Fruit fly (Drosophila melanogaster) whole organism, adult: ENCODE data around the gene CG14259.

Source experiments
- CG11617 ChIP-seq: fragments of 200-800 bp; sonication (Bioruptor generic); optimal IDR thresholded peaks from 2 replicates; lab custom pipeline; 2017; ENCODE audit warnings: mild to moderate bottlenecking, missing biosample characterization, missing genetic modification reagents, missing genetic modification characterization
- CG12768 ChIP-seq: fragments of 200-800 bp; sonication (Bioruptor generic); optimal IDR thresholded peaks from 2 replicates; lab custom pipeline; 2017; ENCODE audit warnings: missing biosample characterization, missing genetic modification characterization, mild to moderate bottlenecking, moderate library complexity, missing genetic modification reagents
- CG14711 ChIP-seq: fragments of 200-800 bp; sonication (Bioruptor generic); optimal IDR thresholded peaks from 2 replicates; lab custom pipeline; 2018; ENCODE audit warnings: missing biosample characterization, mild to moderate bottlenecking, missing genetic modification characterization, moderate library complexity
- CG1620 ChIP-seq: fragments of 200-800 bp; sonication (Bioruptor generic); optimal IDR thresholded peaks from 2 replicates; lab custom pipeline; 2016; ENCODE audit warnings: missing biosample characterization, missing genetic modification characterization
- CG33017 ChIP-seq: fragments of 200-800 bp; sonication (Bioruptor generic); optimal IDR thresholded peaks from 2 replicates; lab custom pipeline; 2018; ENCODE audit warnings: missing biosample characterization, mild to moderate bottlenecking, missing genetic modification characterization, moderate library complexity
- CG5204 ChIP-seq: fragments of 200-800 bp; sonication (Bioruptor generic); optimal IDR thresholded peaks from 2 replicates; lab custom pipeline; 2016; ENCODE audit warnings: missing biosample characterization, missing genetic modification characterization
- CG7045 ChIP-seq: fragments of 200-800 bp; sonication (Bioruptor generic); optimal IDR thresholded peaks from 2 replicates; lab custom pipeline; 2017; ENCODE audit warnings: missing biosample characterization, mild to moderate bottlenecking, missing genetic modification characterization
- CG7101 ChIP-seq: fragments of 200-800 bp; sonication (Bioruptor generic); optimal IDR thresholded peaks from 2 replicates; lab custom pipeline; 2018; ENCODE audit warnings: missing biosample characterization, mild to moderate bottlenecking, missing genetic modification characterization, moderate library complexity
- Clk ChIP-seq: fragments of 200-800 bp; sonication (Bioruptor generic); optimal IDR thresholded peaks from 2 replicates; lab custom pipeline; 2017; ENCODE audit warnings: missing biosample characterization, missing genetic modification characterization
- Crg-1 ChIP-seq: fragments of 200-800 bp; sonication (Bioruptor generic); optimal IDR thresholded peaks from 2 replicates; lab custom pipeline; 2016; ENCODE audit warnings: missing biosample characterization, missing genetic modification characterization
- Hr96 ChIP-seq: fragments of 200-800 bp; sonication (Bioruptor generic); optimal IDR thresholded peaks from 2 replicates; lab custom pipeline; 2016; ENCODE audit warnings: missing biosample characterization, missing genetic modification characterization
- Mnt ChIP-seq: fragments of 200-800 bp; sonication (Bioruptor generic); optimal IDR thresholded peaks from 2 replicates; lab custom pipeline; 2016; ENCODE audit warnings: missing biosample characterization, mild to moderate bottlenecking, missing genetic modification characterization
- bab1 ChIP-seq: fragments of 200-800 bp; sonication (Bioruptor generic); optimal IDR thresholded peaks from 3 replicates; lab custom pipeline; 2019; ENCODE audit warnings: missing biosample characterization, mild to moderate bottlenecking, missing genetic modification characterization, moderate library complexity
- cic ChIP-seq: fragments of 200-800 bp; sonication (Bioruptor generic); optimal IDR thresholded peaks from 2 replicates; lab custom pipeline; 2017; ENCODE audit warnings: missing biosample characterization, mild to moderate bottlenecking, missing genetic modification characterization, moderate library complexity
- cnc ChIP-seq, 2 experiments: fragments of >200 bp; optimal IDR thresholded peaks; 2 replicates each; lab custom pipeline; 2017
- kay ChIP-seq: fragments of 200-800 bp; sonication (Bioruptor generic); peaks from one replicate; lab custom pipeline; 2016; ENCODE audit warnings: missing biosample characterization, missing genetic modification characterization, borderline replicate concordance
- ovo ChIP-seq: fragments of 200-800 bp; sonication (Bioruptor generic); optimal IDR thresholded peaks from 2 replicates; lab custom pipeline; 2016; ENCODE audit warnings: missing biosample characterization, missing genetic modification characterization
- pad ChIP-seq: fragments of 200-800 bp; sonication (Bioruptor generic); optimal IDR thresholded peaks from 3 replicates; lab custom pipeline; 2017; ENCODE audit warnings: missing biosample characterization, missing genetic modification characterization, mild to moderate bottlenecking, moderate library complexity, missing genetic modification reagents
- tj ChIP-seq: fragments of 200-800 bp; sonication (Bioruptor generic); optimal IDR thresholded peaks from 3 replicates; lab custom pipeline; 2017; ENCODE audit warnings: missing biosample characterization, mild to moderate bottlenecking, missing genetic modification characterization, moderate library complexity
- toe ChIP-seq: fragments of 200-800 bp; sonication (Bioruptor generic); optimal IDR thresholded peaks from 2 replicates; lab custom pipeline; 2016; ENCODE audit warnings: missing biosample characterization, missing genetic modification characterization

The CG14259 gene

DNA sequence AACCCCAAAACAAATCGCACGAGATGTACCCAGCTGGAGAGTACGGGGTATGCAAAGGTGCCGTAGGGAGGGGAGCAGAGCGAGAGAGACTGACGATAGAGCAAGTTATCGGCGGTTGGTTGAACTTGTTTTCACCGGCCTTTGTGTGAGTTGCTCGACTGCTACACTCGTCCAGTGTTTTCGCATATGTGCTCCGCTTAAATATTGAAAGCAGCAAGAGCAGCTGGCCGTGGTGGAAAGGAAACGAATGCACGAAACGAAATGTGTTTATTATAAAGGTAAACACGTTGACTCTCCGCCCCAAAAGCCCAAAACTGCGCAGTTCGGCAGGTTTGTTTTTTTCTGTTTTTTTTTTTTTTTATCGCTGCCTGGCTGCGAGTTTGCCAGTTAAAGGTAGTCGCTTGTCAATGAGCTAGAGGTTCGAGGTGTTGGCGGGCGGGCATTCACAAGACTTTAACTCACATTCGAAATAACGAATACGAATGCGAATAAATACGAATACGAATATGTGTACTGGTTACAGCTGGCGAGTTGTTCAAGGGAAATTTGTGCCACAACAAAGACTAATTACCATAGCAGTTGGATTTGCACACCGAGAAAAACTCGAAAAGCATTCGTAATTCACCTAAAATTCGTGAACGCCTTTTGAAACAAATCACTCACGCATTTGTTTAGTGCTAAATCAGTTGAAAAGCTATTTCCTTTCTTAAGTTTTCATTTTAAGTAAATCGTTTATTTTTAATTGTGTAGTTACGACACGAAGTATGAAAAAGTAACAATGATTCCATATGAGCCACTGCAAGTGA, 35.5 kb downstream of the CG14259 start:
- no peak for TF ChIP-seq pad (GFP tag; lab: Kevin White, UChicago)
- peak; percentile 70 for TF ChIP-seq tj
- no peak for TF ChIP-seq kay (GFP tag; lab: Kevin White, UChicago)
- peak; percentile 3 for TF ChIP-seq CG11617 (GFP tag; lab: Kevin White, UChicago)
- TF ChIP-seq bab1 (GFP tag; lab: Kevin White, UChicago) = peak; percentile 37
- peak; percentile 22 for TF ChIP-seq CG12768 (GFP tag; lab: Kevin White, UChicago)
- peak; percentile 7 for TF ChIP-seq CG7101
- no peak for TF ChIP-seq cnc (optimal IDR thresholded peaks at IDR 0.05; lab: Kevin White, UChicago)
- peak; percentile 47 for TF ChIP-seq cic
- TF ChIP-seq CG33017 = peak; percentile 8
- TF ChIP-seq Hr96 = peak; percentile 13
- TF ChIP-seq toe (GFP tag; lab: Kevin White, UChicago) = no peak
- no peak for TF ChIP-seq CG5204 (GFP tag; lab: Kevin White, UChicago)
- TF ChIP-seq CG14711 = peak; percentile 36
- TF ChIP-seq CG7045 (GFP tag; lab: Kevin White, UChicago) = peak; percentile 19
- peak; percentile 65 for TF ChIP-seq Mnt (GFP tag; lab: Kevin White, UChicago)
- TF ChIP-seq Crg-1 (GFP tag; lab: Kevin White, UChicago) = peak; percentile 14
- TF ChIP-seq ovo = no peak
- TF ChIP-seq Clk (GFP tag; lab: Kevin White, UChicago) = no peak
- TF ChIP-seq CG1620 (GFP tag; lab: Kevin White, UChicago) = no peak

DNA sequence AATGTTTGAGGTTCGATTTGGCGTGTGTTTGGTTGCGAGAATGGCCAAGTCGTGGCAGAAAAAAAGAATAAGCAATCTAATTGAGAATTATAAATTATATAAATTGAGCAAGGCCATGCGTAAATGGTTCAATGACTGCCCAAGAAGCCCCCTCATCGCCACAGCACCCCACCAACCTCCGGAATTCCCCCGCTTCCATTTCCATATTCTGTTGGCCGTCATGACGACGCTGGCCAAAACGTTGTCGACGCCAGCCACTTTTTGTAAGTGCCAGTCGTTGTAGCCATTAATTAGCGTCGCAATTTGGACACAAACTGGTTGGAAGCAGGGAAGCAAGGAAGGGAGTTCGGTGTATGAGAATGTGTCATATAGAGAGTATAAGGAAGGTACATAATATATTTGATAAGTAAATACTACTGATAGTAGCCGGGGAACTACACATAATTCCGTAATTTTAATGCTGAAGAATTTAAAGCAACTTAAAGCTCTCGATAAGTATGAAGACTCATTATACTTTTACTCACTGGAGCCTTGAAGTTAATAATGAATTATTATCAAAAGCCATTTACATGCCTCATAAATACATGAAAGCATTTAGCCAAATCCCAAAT, 36.3 kb downstream of the CG14259 start:
- TF ChIP-seq CG7045 (GFP tag; lab: Kevin White, UChicago) (no peak), kay (GFP tag; lab: Kevin White, UChicago) (peak; percentile 47), tj (peak; percentile 62)

DNA sequence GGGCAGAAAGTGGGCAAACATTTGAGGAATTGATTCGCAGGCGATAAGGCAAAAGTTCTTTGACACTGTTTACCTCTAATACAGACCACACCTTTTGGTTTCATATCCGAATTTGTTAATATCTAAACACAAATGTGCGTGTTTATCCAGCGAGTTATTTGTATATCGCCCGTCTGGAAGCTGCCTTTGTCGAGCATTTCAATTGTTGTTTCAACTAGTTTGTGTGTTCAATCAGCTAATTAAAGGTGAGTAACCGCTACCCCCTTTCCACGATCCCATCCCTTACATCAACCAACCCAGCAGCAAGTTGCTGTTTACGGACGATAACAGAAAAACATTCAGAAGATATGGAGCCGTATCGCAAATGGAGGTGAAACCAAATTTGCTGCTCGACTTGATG, 37.1 kb downstream of the CG14259 start:
- TF ChIP-seq Mnt (GFP tag; lab: Kevin White, UChicago) (no peak), cnc (optimal IDR thresholded peaks at IDR 0.05; lab: Kevin White, UChicago) (no peak), tj (no peak), Hr96 (no peak), CG5204 (GFP tag; lab: Kevin White, UChicago) (no peak), CG7045 (GFP tag; lab: Kevin White, UChicago) (peak; percentile 29), CG33017 (peak; percentile 6), CG11617 (GFP tag; lab: Kevin White, UChicago) (peak; percentile 12), Clk (GFP tag; lab: Kevin White, UChicago) (no peak), Crg-1 (GFP tag; lab: Kevin White, UChicago) (peak; percentile 63), CG14711 (peak; percentile 11), cic (peak; percentile 20), pad (GFP tag; lab: Kevin White, UChicago) (no peak), CG7101 (peak; percentile 46), ovo (peak; percentile 44), kay (GFP tag; lab: Kevin White, UChicago) (peak; percentile 56), CG1620 (GFP tag; lab: Kevin White, UChicago) (peak; percentile 40), bab1 (GFP tag; lab: Kevin White, UChicago) (no peak), toe (GFP tag; lab: Kevin White, UChicago) (no peak), CG12768 (GFP tag; lab: Kevin White, UChicago) (peak; percentile 39)

DNA sequence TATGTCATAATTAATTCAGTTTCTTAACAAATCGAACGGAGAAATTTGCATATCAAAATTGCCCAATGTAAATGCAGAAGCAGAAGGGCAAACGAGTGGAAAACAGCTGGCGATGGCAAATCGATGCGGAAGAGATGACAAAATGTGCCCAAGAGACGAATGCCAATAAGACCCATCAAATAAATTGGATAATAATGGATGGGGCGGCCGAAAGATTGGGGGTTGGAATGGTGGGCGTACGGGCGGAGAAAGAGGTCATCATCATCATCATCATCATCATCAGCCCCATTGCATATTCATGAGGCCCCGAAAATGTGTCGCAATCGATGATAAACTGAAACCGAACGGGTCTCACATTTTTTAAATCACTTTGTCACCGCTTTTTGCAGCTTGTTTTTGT, 39.7 kb downstream of the CG14259 start:
- TF ChIP-seq ovo = no peak

DNA sequence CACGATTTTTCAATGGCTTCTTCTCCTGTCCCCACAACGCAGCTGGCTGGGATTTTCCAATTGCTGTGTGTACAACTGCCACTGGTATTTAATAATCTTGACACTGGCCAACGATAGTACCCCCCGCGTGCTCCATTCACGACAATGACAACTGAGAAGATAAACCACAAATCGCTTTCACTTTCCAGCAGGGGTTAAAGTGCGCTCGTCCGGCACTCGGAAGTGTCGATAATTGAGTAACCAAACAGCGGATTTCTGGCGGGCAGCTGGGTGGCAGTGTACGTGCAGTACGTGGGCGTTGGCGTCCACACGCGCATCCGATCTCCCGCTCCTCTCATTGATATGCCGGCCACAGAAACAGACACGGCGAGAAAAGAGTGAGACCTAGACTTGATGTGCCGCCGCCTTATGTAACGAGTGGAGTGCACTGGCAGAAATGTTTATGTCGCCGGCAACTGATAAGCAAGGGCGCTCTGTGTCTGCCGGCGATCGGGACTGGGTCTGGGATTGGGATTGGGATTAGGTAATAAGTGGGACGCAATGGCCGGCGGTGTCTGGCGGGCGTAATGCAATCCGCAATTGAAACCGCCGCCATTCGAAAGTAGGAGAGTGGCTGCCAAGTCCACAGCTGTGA, 40.5 kb downstream of the CG14259 start:
- TF ChIP-seq ovo (no peak), tj (no peak), CG11617 (GFP tag; lab: Kevin White, UChicago) (no peak), CG12768 (GFP tag; lab: Kevin White, UChicago) (no peak), pad (GFP tag; lab: Kevin White, UChicago) (no peak), CG5204 (GFP tag; lab: Kevin White, UChicago) (no peak), Hr96 (no peak), kay (GFP tag; lab: Kevin White, UChicago) (no peak), CG1620 (GFP tag; lab: Kevin White, UChicago) (no peak), CG14711 (no peak), cic (no peak), Clk (GFP tag; lab: Kevin White, UChicago) (no peak), toe (GFP tag; lab: Kevin White, UChicago) (no peak), cnc (optimal IDR thresholded peaks at IDR 0.05; lab: Kevin White, UChicago) (no peak), Mnt (GFP tag; lab: Kevin White, UChicago) (no peak), Crg-1 (GFP tag; lab: Kevin White, UChicago) (no peak)
